Worm (Caenorhabditis elegans): Measurements from ENCODE around the gene C32D5.10.

C32D5.10 gene

ce11 chrII:6328672-6329071, 23.1 kb downstream of the C32D5.10 start:
- TF ChIP-seq egl-27 (tag; optimal IDR thresholded peaks at IDR 0.05) (no peak), jun-1 (tag; optimal IDR thresholded peaks at IDR 0.05) (peak; percentile 81), ceh-9 (tag; optimal IDR thresholded peaks at IDR 0.05) (no peak), elt-3 (tag; optimal IDR thresholded peaks at IDR 0.05) (no peak), hmg-11 (tag; optimal IDR thresholded peaks at IDR 0.05) (no peak), fkh-2 (tag; optimal IDR thresholded peaks at IDR 0.05) (no peak), elt-2 (tag; optimal IDR thresholded peaks at IDR 0.05) (peak; percentile 99), pha-4 (tag; optimal IDR thresholded peaks at IDR 0.05) (peak; percentile 61), nfya-1 (tag; optimal IDR thresholded peaks at IDR 0.05; ENCODE audit: insufficient read depth) (peak; percentile 8), pqm-1 (tag; optimal IDR thresholded peaks at IDR 0.05) (peak; percentile 96), egl-5 (tag; optimal IDR thresholded peaks at IDR 0.05) (no peak)

DNA sequence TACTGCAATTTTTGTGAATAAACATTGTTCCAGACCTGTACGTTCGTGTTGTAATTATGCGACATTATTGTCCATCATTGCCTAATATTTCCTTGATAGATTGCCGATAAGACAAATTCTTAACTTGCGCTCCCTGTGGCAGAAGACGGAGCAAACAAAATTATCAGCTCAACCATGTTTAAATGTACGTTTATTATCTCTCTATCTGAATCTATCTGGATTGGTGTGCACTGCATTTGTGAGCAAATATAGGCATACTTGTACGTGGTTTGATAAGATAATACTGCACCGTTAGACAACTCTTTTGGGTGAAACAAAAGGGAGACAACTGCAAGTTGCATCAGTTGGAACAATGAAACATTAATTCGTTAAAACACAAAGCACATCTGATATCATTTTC, 24.5 kb downstream of the C32D5.10 start:
- TF ChIP-seq ceh-9 (tag; optimal IDR thresholded peaks at IDR 0.05) (no peak), eor-1 (tag; optimal IDR thresholded peaks at IDR 0.05) (no peak), elt-1 (tag; optimal IDR thresholded peaks at IDR 0.05) (no peak), unc-39 (tag; optimal IDR thresholded peaks at IDR 0.05) (no peak), fos-1 (tag; optimal IDR thresholded peaks at IDR 0.05) (no peak), pha-4 (tag; optimal IDR thresholded peaks at IDR 0.05) (peak; percentile 41), nhr-23 (tag; optimal IDR thresholded peaks at IDR 0.05) (no peak), nhr-67 (tag; optimal IDR thresholded peaks at IDR 0.05) (no peak), nhr-11 (tag; optimal IDR thresholded peaks at IDR 0.05) (no peak), ztf-4 (tag; optimal IDR thresholded peaks at IDR 0.05) (no peak), pqm-1 (tag; optimal IDR thresholded peaks at IDR 0.05) (peak; percentile 98), nhr-25 (tag; optimal IDR thresholded peaks at IDR 0.05) (no peak), zag-1 (tag; optimal IDR thresholded peaks at IDR 0.05) (no peak), unc-62 (GFP tag; optimal IDR thresholded peaks at IDR 0.05) (no peak), elt-2 (tag; optimal IDR thresholded peaks at IDR 0.05) (peak; percentile 99), fkh-2 (tag; optimal IDR thresholded peaks at IDR 0.05) (no peak), ceh-28 (tag; optimal IDR thresholded peaks at IDR 0.05) (no peak), jun-1 (tag; optimal IDR thresholded peaks at IDR 0.05) (peak; percentile 70), nfya-1 (tag; optimal IDR thresholded peaks at IDR 0.05; ENCODE audit: insufficient read depth) (peak; percentile 4), elt-3 (tag; optimal IDR thresholded peaks at IDR 0.05) (no peak), lin-15B (tag; optimal IDR thresholded peaks at IDR 0.05) (no peak), egl-5 (tag; optimal IDR thresholded peaks at IDR 0.05) (no peak), skn-1 (tag; optimal IDR thresholded peaks at IDR 0.05) (peak; percentile 39)

DNA sequence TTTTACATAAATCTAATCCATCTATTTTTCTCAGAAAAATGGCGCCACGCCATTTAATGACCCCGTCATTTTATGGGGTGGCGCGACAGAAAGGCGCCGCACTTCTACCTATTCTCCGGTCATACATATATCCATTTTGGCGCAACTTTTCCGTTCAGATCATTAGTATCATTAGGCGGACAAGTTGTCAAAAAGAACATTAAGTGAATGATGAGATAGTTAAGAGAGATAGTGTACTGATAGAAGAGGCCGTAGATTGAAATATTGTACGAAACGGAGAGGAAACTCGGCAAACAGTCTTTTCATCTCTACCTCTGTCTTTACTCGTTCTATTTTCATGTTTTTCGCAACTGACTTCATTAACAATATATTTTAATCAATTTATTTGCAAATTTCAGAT, 27.7 kb downstream of the C32D5.10 start, which contains the start of gene sma-6:
sma-6 (plus strand) TSS at position 399 of the 400 bp plus-strand sequence.
- TF ChIP-seq nhr-23 (tag; optimal IDR thresholded peaks at IDR 0.05) (peak; percentile 18), nhr-28 (tag; optimal IDR thresholded peaks at IDR 0.05) (no peak), ceh-9 (tag; optimal IDR thresholded peaks at IDR 0.05) (no peak), elt-2 (tag; optimal IDR thresholded peaks at IDR 0.05) (peak; percentile 30), zag-1 (tag; optimal IDR thresholded peaks at IDR 0.05) (no peak)

DNA sequence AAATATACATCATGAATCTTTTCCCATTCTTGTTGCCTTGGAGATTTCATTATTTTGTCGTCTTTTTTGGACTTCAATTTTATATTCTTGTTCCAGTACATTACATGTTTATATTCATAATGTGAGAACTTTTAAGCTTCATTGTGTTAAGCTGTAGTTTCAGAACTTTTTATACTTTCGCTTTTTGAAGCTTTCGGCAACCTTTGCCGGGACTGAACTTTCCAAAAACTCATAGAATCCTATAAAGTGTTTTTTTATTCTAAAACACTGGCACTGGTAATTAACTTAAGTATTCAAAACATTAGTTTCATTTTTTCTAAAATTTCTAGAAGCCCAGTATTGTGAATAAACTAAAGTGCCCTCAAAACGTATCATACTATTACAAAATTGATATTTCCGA, 28.8 kb downstream of the C32D5.10 start, which contains the start of gene C32D5.4:
C32D5.4 (minus strand) TSS at position 101 of the 400 bp plus-strand sequence.
- TF ChIP-seq snpc-4 (tag; optimal IDR thresholded peaks at IDR 0.05) = no peak
- TF ChIP-seq ceh-16 (tag; optimal IDR thresholded peaks at IDR 0.05) = no peak
- no peak for TF ChIP-seq nhr-28 (tag; optimal IDR thresholded peaks at IDR 0.05)
- TF ChIP-seq nhr-67 (tag; optimal IDR thresholded peaks at IDR 0.05) = no peak
- TF ChIP-seq skn-1 (tag; optimal IDR thresholded peaks at IDR 0.05) = no peak

DNA sequence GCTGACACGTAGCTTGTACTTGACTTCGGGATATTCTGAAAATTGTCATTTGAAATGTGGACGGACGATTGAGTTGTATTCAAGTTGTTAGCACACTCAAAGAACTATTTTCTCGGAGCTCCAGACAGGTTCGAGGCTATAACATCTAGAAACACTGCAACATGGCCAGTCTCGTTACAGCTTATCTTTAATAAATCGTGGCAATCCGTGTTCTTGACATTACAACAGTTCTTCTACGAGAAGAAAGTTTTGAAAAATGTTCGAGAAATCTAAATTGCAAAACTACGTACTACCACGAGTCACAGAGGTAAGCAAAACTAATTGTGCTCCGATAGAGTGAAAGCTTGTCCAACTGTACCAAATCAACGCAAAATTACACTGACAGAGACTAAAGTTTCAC, 29.7 kb downstream of the C32D5.10 start:
- TF ChIP-seq ztf-11 (tag; optimal IDR thresholded peaks at IDR 0.05) (no peak), ama-1 (optimal IDR thresholded peaks at IDR 0.05) (no peak), lsy-12 (tag; optimal IDR thresholded peaks at IDR 0.05) (no peak), lin-15B (tag; optimal IDR thresholded peaks at IDR 0.05) (no peak), eor-1 (tag; optimal IDR thresholded peaks at IDR 0.05) (no peak), ZK546.5 (tag; optimal IDR thresholded peaks at IDR 0.05) (no peak)
